Worm (Caenorhabditis elegans) whole organism, L3 larva: ENCODE data around the gene R04D3.4.

Source experiments
- ZK546.5 ChIP-seq: sonication (generic microtip); optimal IDR thresholded peaks from 2 replicates; lab custom pipeline; 2017; ENCODE audit warnings: missing biosample characterization, missing genetic modification characterization
- ama-1 ChIP-seq: fragments of 150-350 bp; optimal IDR thresholded peaks from 2 replicates; lab custom pipeline; 2018
- ceh-28 ChIP-seq: fragments of 150-350 bp; optimal IDR thresholded peaks from 2 replicates; lab custom pipeline; 2014; ENCODE audit warnings: missing biosample characterization, missing genetic modification reagents, missing genetic modification characterization
- ceh-9 ChIP-seq: sonication (generic microtip); optimal IDR thresholded peaks from 2 replicates; lab custom pipeline; 2018; ENCODE audit warnings: missing biosample characterization, missing genetic modification characterization
- daf-12 ChIP-seq: fragments of 150-350 bp; optimal IDR thresholded peaks from 2 replicates; lab custom pipeline; 2014; ENCODE audit warnings: missing biosample characterization, missing genetic modification reagents, missing genetic modification characterization
- egl-5 ChIP-seq: fragments of 150-350 bp; optimal IDR thresholded peaks from 2 replicates; lab custom pipeline; 2017; ENCODE audit warnings: missing biosample characterization, missing genetic modification reagents, missing genetic modification characterization, inconsistent platforms
- elt-3 ChIP-seq, 3 experiments: fragments of 150-350 bp in 1 of 3; sonication (generic microtip) in 2 of 3; optimal IDR thresholded peaks; 2 replicates in 2 of 3; 4 replicates in 1 of 3; lab custom pipeline; 2014 to 2017; ENCODE audit warnings: missing biosample characterization in 3 of 3, missing genetic modification characterization in 3 of 3
- eor-1 ChIP-seq, 2 experiments: fragments of 150-350 bp; optimal IDR thresholded peaks; 2 replicates each; lab custom pipeline; 2014 to 2018; ENCODE audit warnings: missing biosample characterization in 2 of 2, missing genetic modification characterization in 2 of 2
- fkh-2 ChIP-seq: fragments of 150-350 bp; optimal IDR thresholded peaks from 2 replicates; lab custom pipeline; 2014; ENCODE audit warnings: missing biosample characterization, missing genetic modification reagents, missing genetic modification characterization
- fos-1 ChIP-seq: fragments of 150-350 bp; optimal IDR thresholded peaks from 2 replicates; lab custom pipeline; 2014; ENCODE audit warnings: missing biosample characterization, missing genetic modification characterization
- hmg-11 ChIP-seq: sonication (generic microtip); optimal IDR thresholded peaks from 2 replicates; lab custom pipeline; 2016; ENCODE audit warnings: missing genetic modification characterization, missing compliant biosample characterization
- jun-1 ChIP-seq: fragments of 150-350 bp; optimal IDR thresholded peaks from 2 replicates; lab custom pipeline; 2014; ENCODE audit warnings: missing biosample characterization, missing genetic modification reagents, missing genetic modification characterization
- lin-15B ChIP-seq: fragments of 150-350 bp; optimal IDR thresholded peaks from 2 replicates; lab custom pipeline; 2014; ENCODE audit warnings: missing biosample characterization, missing genetic modification characterization
- lin-39 ChIP-seq: fragments of 150-350 bp; optimal IDR thresholded peaks from 2 replicates; lab custom pipeline; 2018; ENCODE audit warnings: missing biosample characterization, missing genetic modification reagents, missing genetic modification characterization
- lsy-12 ChIP-seq: sonication (generic microtip); optimal IDR thresholded peaks from 2 replicates; lab custom pipeline; 2016; ENCODE audit warnings: mild to moderate bottlenecking, missing genetic modification characterization, missing compliant biosample characterization
- mdl-1 ChIP-seq: fragments of 150-350 bp; optimal IDR thresholded peaks from 2 replicates; lab custom pipeline; 2014; ENCODE audit warnings: missing biosample characterization, missing genetic modification characterization
- mml-1 ChIP-seq: fragments of 150-350 bp; sonication (generic microtip); optimal IDR thresholded peaks from 3 replicates; lab custom pipeline; 2014; ENCODE audit warnings: missing biosample characterization, missing genetic modification characterization
- nhr-11 ChIP-seq: fragments of 150-350 bp; optimal IDR thresholded peaks from 2 replicates; lab custom pipeline; 2014; ENCODE audit warnings: missing biosample characterization, missing genetic modification characterization
- nhr-12 ChIP-seq: fragments of 150-350 bp; optimal IDR thresholded peaks from 2 replicates; lab custom pipeline; 2014; ENCODE audit warnings: missing biosample characterization, missing genetic modification characterization
- nhr-23 ChIP-seq: fragments of 150-350 bp; optimal IDR thresholded peaks from 2 replicates; lab custom pipeline; 2014; ENCODE audit warnings: missing biosample characterization, missing genetic modification reagents, missing genetic modification characterization
- nhr-237 ChIP-seq: fragments of 150-350 bp; optimal IDR thresholded peaks from 2 replicates; lab custom pipeline; 2014; ENCODE audit warnings: missing biosample characterization, missing genetic modification characterization
- nhr-25 ChIP-seq: sonication (generic microtip); optimal IDR thresholded peaks from 2 replicates; lab custom pipeline; 2017; ENCODE audit warnings: missing biosample characterization, missing genetic modification characterization
- nhr-43 ChIP-seq: sonication (generic microtip); optimal IDR thresholded peaks from 2 replicates; lab custom pipeline; 2016; ENCODE audit warnings: mild to moderate bottlenecking, missing genetic modification characterization, missing compliant biosample characterization; ENCODE audit not compliant: poor library complexity, severe bottlenecking
- nhr-67 ChIP-seq: fragments of 150-350 bp; optimal IDR thresholded peaks from 2 replicates; lab custom pipeline; 2014; ENCODE audit warnings: missing biosample characterization, missing genetic modification characterization
- nhr-76 ChIP-seq: fragments of 150-350 bp; sonication (generic microtip); optimal IDR thresholded peaks from 5 replicates; lab custom pipeline; 2014; ENCODE audit warnings: missing biosample characterization, missing genetic modification characterization
- nhr-77 ChIP-seq: fragments of 150-350 bp; optimal IDR thresholded peaks from 2 replicates; lab custom pipeline; 2014; ENCODE audit warnings: missing biosample characterization, missing genetic modification characterization
- pha-4 ChIP-seq: fragments of 150-350 bp; optimal IDR thresholded peaks from 2 replicates; lab custom pipeline; 2014; ENCODE audit warnings: missing biosample characterization, missing genetic modification reagents, missing genetic modification characterization
- pqm-1 ChIP-seq: fragments of 150-350 bp; optimal IDR thresholded peaks from 2 replicates; lab custom pipeline; 2017; ENCODE audit warnings: missing biosample characterization, missing genetic modification characterization, inconsistent platforms
- tbx-2 ChIP-seq: sonication (generic microtip); optimal IDR thresholded peaks from 2 replicates; lab custom pipeline; 2016; ENCODE audit warnings: mild to moderate bottlenecking, missing genetic modification characterization, missing compliant biosample characterization
- unc-39 ChIP-seq: sonication (generic microtip); optimal IDR thresholded peaks from 4 replicates; lab custom pipeline; 2017; ENCODE audit warnings: missing biosample characterization, missing genetic modification characterization
- unc-62 ChIP-seq: fragments of 150-350 bp; sonication (generic microtip); optimal IDR thresholded peaks from 4 replicates; lab custom pipeline; 2014; ENCODE audit warnings: missing biosample characterization, missing genetic modification reagents, missing genetic modification characterization
- zag-1 ChIP-seq: fragments of 150-350 bp; optimal IDR thresholded peaks from 2 replicates; lab custom pipeline; 2014; ENCODE audit warnings: missing biosample characterization, missing genetic modification characterization
- ztf-11 ChIP-seq: fragments of 150-350 bp; optimal IDR thresholded peaks from 2 replicates; lab custom pipeline; 2014; ENCODE audit warnings: missing biosample characterization, missing genetic modification characterization
- ztf-4 ChIP-seq: fragments of 150-350 bp; optimal IDR thresholded peaks from 2 replicates; lab custom pipeline; 2014; ENCODE audit warnings: missing biosample characterization, missing genetic modification characterization

The R04D3.4 gene

ce11 chrX:13305779-13306178 lies 17.2 kb upstream of the R04D3.4 start, which contains the start of gene srd-43:
Gene srd-43, minus strand, starts transcription at chrX:13305844.
- no peak for TF ChIP-seq ceh-28 (tag; lab: Kevin White, UChicago)
- no peak for TF ChIP-seq nhr-76 (tag; lab: Kevin White, UChicago)
- TF ChIP-seq hmg-11 (tag; lab: Kevin White, UChicago) = no peak
- no peak for TF ChIP-seq eor-1 (tag; optimal IDR thresholded peaks at IDR 0.05; lab: Kevin White, UChicago)
- no peak for TF ChIP-seq zag-1 (tag; lab: Kevin White, UChicago)
- TF ChIP-seq tbx-2 (tag; lab: Kevin White, UChicago) = no peak
- TF ChIP-seq nhr-77 (tag; lab: Kevin White, UChicago) = no peak
- no peak for TF ChIP-seq ama-1 (lab: Kevin White, UChicago)
- TF ChIP-seq fos-1 = no peak
- no peak for TF ChIP-seq nhr-12 (tag; lab: Kevin White, UChicago)
- no peak for TF ChIP-seq unc-39 (tag; lab: Kevin White, UChicago)
- TF ChIP-seq unc-62 = no peak
- TF ChIP-seq nhr-237 (tag; lab: Kevin White, UChicago) = no peak
- no peak for TF ChIP-seq pqm-1
- no peak for TF ChIP-seq lin-39 (tag; lab: Kevin White, UChicago)

- TF ChIP-seq lin-39 (tag; lab: Kevin White, UChicago) = no peak
- no peak for TF ChIP-seq fkh-2 (tag; lab: Kevin White, UChicago)
- TF ChIP-seq ama-1 (lab: Kevin White, UChicago) = no peak
- no peak for TF ChIP-seq ztf-4 (tag; lab: Kevin White, UChicago)
- TF ChIP-seq ztf-11 (tag; lab: Kevin White, UChicago) = no peak
- TF ChIP-seq ZK546.5 (tag; lab: Kevin White, UChicago) = no peak
- TF ChIP-seq unc-62 = no peak
- TF ChIP-seq nhr-12 (tag; lab: Kevin White, UChicago) = no peak
- no peak for TF ChIP-seq ceh-9 (tag; lab: Kevin White, UChicago)
- no peak for TF ChIP-seq nhr-67 (tag; lab: Kevin White, UChicago)
- TF ChIP-seq jun-1 (tag; lab: Kevin White, UChicago) = no peak
- no peak for TF ChIP-seq pha-4 (tag; lab: Kevin White, UChicago)
- no peak for TF ChIP-seq pqm-1
- TF ChIP-seq fos-1 = no peak
- no peak for TF ChIP-seq mml-1 (tag; lab: Kevin White, UChicago)
- TF ChIP-seq nhr-25 (tag; lab: Kevin White, UChicago) = no peak
- no peak for TF ChIP-seq lin-15B (tag; lab: Kevin White, UChicago)
- no peak for TF ChIP-seq nhr-23 (tag; lab: Kevin White, UChicago)
- TF ChIP-seq egl-5 (tag; lab: Kevin White, UChicago) = no peak
- TF ChIP-seq nhr-11 = no peak
Observed at ce11 chrX:13303357-13303756, 14.7 kb upstream of the R04D3.4 start, which contains the start of gene srd-42. Gene srd-42, minus strand, starts transcription at chrX:13303457.

DNA sequence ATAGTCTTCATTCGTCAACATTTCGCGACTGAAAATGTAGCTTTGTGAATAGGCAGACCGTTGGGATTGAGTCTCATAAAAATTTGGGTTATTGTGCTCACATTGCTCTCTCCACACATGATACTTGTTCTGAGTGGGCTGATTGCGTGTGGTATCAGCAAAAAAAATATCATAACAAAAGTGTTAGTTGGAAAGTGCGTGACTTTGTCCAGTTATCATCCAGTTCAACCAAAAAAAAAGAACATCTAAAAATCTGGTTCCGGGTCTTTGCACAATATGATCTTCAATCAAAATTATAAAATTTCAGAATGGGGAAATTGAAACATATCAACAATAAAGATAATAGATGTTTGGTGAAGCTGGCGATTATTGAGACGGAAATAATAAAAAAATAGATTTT lies 11.9 kb upstream of the R04D3.4 start, which contains the start of gene srd-39:
srd-39 (minus strand) TSS at position 101 of the 400 bp plus-strand sequence.
- TF ChIP-seq pqm-1 = no peak
- TF ChIP-seq nhr-12 (tag; lab: Kevin White, UChicago) = no peak
- no peak for TF ChIP-seq nhr-25 (tag; lab: Kevin White, UChicago)
- no peak for TF ChIP-seq nhr-43 (tag; lab: Kevin White, UChicago)
- TF ChIP-seq ZK546.5 (tag; lab: Kevin White, UChicago) = no peak
- no peak for TF ChIP-seq jun-1 (tag; lab: Kevin White, UChicago)
- TF ChIP-seq ceh-9 (tag; lab: Kevin White, UChicago) = no peak
- TF ChIP-seq hmg-11 (tag; lab: Kevin White, UChicago) = no peak
- TF ChIP-seq nhr-23 (tag; lab: Kevin White, UChicago) = no peak
- TF ChIP-seq elt-3 (tag; optimal IDR thresholded peaks at IDR 0.05; lab: Kevin White, UChicago) = no peak
- TF ChIP-seq nhr-237 (tag; lab: Kevin White, UChicago) = no peak
- TF ChIP-seq mdl-1 (tag; lab: Kevin White, UChicago) = no peak
- TF ChIP-seq lsy-12 (tag; lab: Kevin White, UChicago) = no peak

ce11 chrX:13294669-13295068 lies 6.1 kb upstream of the R04D3.4 start, which contains the start of gene srd-36:
Gene srd-36, minus strand, starts transcription at chrX:13294769.
- TF ChIP-seq nhr-25 (tag; lab: Kevin White, UChicago) = no peak
- no peak for TF ChIP-seq nhr-67 (tag; lab: Kevin White, UChicago)
- no peak for TF ChIP-seq nhr-77 (tag; lab: Kevin White, UChicago)
- no peak for TF ChIP-seq lin-15B (tag; lab: Kevin White, UChicago)
- no peak for TF ChIP-seq unc-62
- TF ChIP-seq ztf-11 (tag; lab: Kevin White, UChicago) = no peak
- TF ChIP-seq daf-12 (tag; lab: Kevin White, UChicago) = no peak
- no peak for TF ChIP-seq ceh-28 (tag; lab: Kevin White, UChicago)
